Worm (Caenorhabditis elegans) whole organism, L4/young adult: Measurements from ENCODE around the gene lst-6.

ENCODE experiments used
- dao-5 ChIP-seq: sonication (generic microtip); optimal IDR thresholded peaks from 2 replicates; lab custom pipeline; 2016; ENCODE audit warnings: missing genotype, missing genetic modification characterization, moderate library complexity, missing compliant biosample characterization
- him-1 ChIP-seq: sonication (generic microtip); optimal IDR thresholded peaks from 2 replicates; lab custom pipeline; 2016; ENCODE audit warnings: missing genotype, missing genetic modification reagents, missing genetic modification characterization, missing compliant biosample characterization

- no peak for TF ChIP-seq him-1 (tag; lab: Kevin White, UChicago)
- no peak for TF ChIP-seq dao-5
These were observed 48.1 kb upstream of the lst-6 start for ce11 chrII:7070434-7070833.
